Worm (Caenorhabditis elegans): Measurements from ENCODE around the gene adal-1.

adal-1 gene

ce11 chrII:6888211-6888610 lies 5.2 kb downstream of the adal-1 start:
- TF ChIP-seq lin-40 (tag; optimal IDR thresholded peaks at IDR 0.05) (peak; percentile 54), F52B5.7 (tag; optimal IDR thresholded peaks at IDR 0.05) (peak; percentile 66), unc-62 (GFP tag; optimal IDR thresholded peaks at IDR 0.05) (no peak), K12H6.12 (tag; optimal IDR thresholded peaks at IDR 0.05) (peak; percentile 34), tbp1 (GFP tag; optimal IDR thresholded peaks at IDR 0.05) (peak; percentile 59), hsf-1 (GFP tag; IDR thresholded peaks at IDR 0.05) (0 out of 2 replicates have a peak, but pooled peaks have one; percentile 19), nhr-90 (tag; optimal IDR thresholded peaks at IDR 0.05) (peak; percentile 60), K11D2.4 (GFP tag; IDR thresholded peaks at IDR 0.05) (peak; percentile 81), ekl-4 (GFP tag; IDR thresholded peaks at IDR 0.05) (0 out of 2 replicates have a peak, but pooled peaks have one; percentile 30), F57C9.4 (tag; optimal IDR thresholded peaks at IDR 0.05) (no peak), Y56A3A.18 (GFP tag; IDR thresholded peaks at IDR 0.05) (peak; percentile 68; the same call in 1 of the 2 replicates), ceh-58 (GFP tag; IDR thresholded peaks at IDR 0.05) (no peak), F49E8.2 (tag; optimal IDR thresholded peaks at IDR 0.05; ENCODE audit: insufficient read depth) (no peak), snpc-4 (GFP tag; optimal IDR thresholded peaks at IDR 0.05) (no peak), snpc-4 (tag; optimal IDR thresholded peaks at IDR 0.05) (peak in 1 of 4 experiments; percentile 7), lin-35 (GFP tag; optimal IDR thresholded peaks at IDR 0.05) (peak in 1 of 3 experiments; percentile 32), tbx-9 (tag; optimal IDR thresholded peaks at IDR 0.05; ENCODE audit: borderline replicate concordance) (no peak), ztf-26 (tag; optimal IDR thresholded peaks at IDR 0.05) (peak; percentile 59), cebp-2 (GFP tag; IDR thresholded peaks at IDR 0.05) (0 out of 2 replicates have a peak, but pooled peaks have one; percentile 24), B0019.2 (GFP tag; conservative IDR thresholded peaks at IDR 0.05) (0 out of 2 replicates have a peak, but pooled peaks have one; percentile 21), repo-1 (tag; optimal IDR thresholded peaks at IDR 0.05) (peak; percentile 82), nhr-80 (tag; optimal IDR thresholded peaks at IDR 0.05) (peak; percentile 39), chd-7 (tag; optimal IDR thresholded peaks at IDR 0.05) (peak; percentile 21), zfh-2 (GFP tag; conservative IDR thresholded peaks at IDR 0.05) (no peak), F10E7.11 (tag; optimal IDR thresholded peaks at IDR 0.05) (no peak), madf-10 (tag; optimal IDR thresholded peaks at IDR 0.05) (peak; percentile 61), hmg-20 (GFP tag; IDR thresholded peaks at IDR 0.05) (no peak; the same call in 1 of the 2 replicates), efl-1 (GFP tag; optimal IDR thresholded peaks at IDR 0.05) (no peak), B0336.3 (GFP tag; IDR thresholded peaks at IDR 0.05) (peak; percentile 53; the same call in 1 of the 2 replicates), egl-18 (GFP tag; IDR thresholded peaks at IDR 0.05) (no peak), somi-1 (GFP tag; optimal IDR thresholded peaks at IDR 0.05) (peak; percentile 34), C06A6.2 (GFP tag; conservative IDR thresholded peaks at IDR 0.05) (peak; percentile 65), ccch-3 (GFP tag; optimal IDR thresholded peaks at IDR 0.05) (no peak), egrh-3 (GFP tag; IDR thresholded peaks at IDR 0.05) (no peak), lsy-27 (tag; optimal IDR thresholded peaks at IDR 0.05; ENCODE audit: borderline replicate concordance, insufficient read depth) (no peak), F22D6.2 (tag; optimal IDR thresholded peaks at IDR 0.05) (no peak), hmg-1.2 (GFP tag; IDR thresholded peaks at IDR 0.05) (peak; percentile 42), ama-1 (optimal IDR thresholded peaks at IDR 0.05) (peak; percentile 57), ama-1 (GFP tag; optimal IDR thresholded peaks at IDR 0.05) (no peak), cebp-1 (GFP tag; IDR thresholded peaks at IDR 0.05) (0 out of 2 replicates have a peak, but pooled peaks have one; percentile 45), cebp-1 (tag; optimal IDR thresholded peaks at IDR 0.05) (peak; percentile 82), ztf-3 (GFP tag; optimal IDR thresholded peaks at IDR 0.05) (no peak), tlf-1 (GFP tag; optimal IDR thresholded peaks at IDR 0.05) (peak; percentile 73), him-1 (tag; optimal IDR thresholded peaks at IDR 0.05) (peak; percentile 44), pbrm-1 (GFP tag; IDR thresholded peaks at IDR 0.05) (0 out of 2 replicates have a peak, but pooled peaks have one; percentile 25), madf-3 (GFP tag; IDR thresholded peaks at IDR 0.05) (0 out of 2 replicates have a peak, but pooled peaks have one; percentile 49), pha-4 (tag; optimal IDR thresholded peaks at IDR 0.05) (no peak), let-607 (tag; optimal IDR thresholded peaks at IDR 0.05) (peak in 1 of 2 experiments; percentile 4), athp-1 (tag; optimal IDR thresholded peaks at IDR 0.05) (peak; percentile 56)
